Worm (Caenorhabditis elegans) whole organism, mixed stage, embryonic: ENCODE data around the gene F52E4.5.
A peak's percentile ranks its signal among the peaks of the same experiment; 100 is the strongest.

Experiments
- ceh-39 ChIP-seq: fragments of 150-350 bp; optimal IDR thresholded peaks from 2 replicates; lab custom pipeline; 2014; ENCODE audit warnings: missing biosample characterization, missing genetic modification characterization
- ceh-43 ChIP-seq: fragments of 200-800 bp; sonication (Bioruptor generic); optimal IDR thresholded peaks from 2 replicates; lab custom pipeline; 2018; ENCODE audit warnings: mild to moderate bottlenecking, missing genetic modification characterization, moderate library complexity, missing compliant biosample characterization
- ceh-83 ChIP-seq: fragments of 200-800 bp; sonication (Bioruptor generic); optimal IDR thresholded peaks from 2 replicates; lab custom pipeline; 2018; ENCODE audit warnings: mild to moderate bottlenecking, missing genetic modification characterization, missing compliant biosample characterization
- ces-1 ChIP-seq: fragments of 150-350 bp; optimal IDR thresholded peaks from 2 replicates; lab custom pipeline; 2014; ENCODE audit warnings: missing biosample characterization, missing genetic modification reagents, missing genetic modification characterization
- cnd-1 ChIP-seq: fragments of 200-800 bp; sonication (Bioruptor generic); optimal IDR thresholded peaks from 2 replicates; lab custom pipeline; 2018; ENCODE audit warnings: mild to moderate bottlenecking, missing genetic modification characterization, missing compliant biosample characterization
- drap-1 ChIP-seq: fragments of 200-800 bp; sonication (Bioruptor generic); optimal IDR thresholded peaks from 3 replicates; lab custom pipeline; 2018; ENCODE audit warnings: mild to moderate bottlenecking, missing genetic modification characterization, missing compliant biosample characterization
- elt-1 ChIP-seq: sonication (generic microtip); optimal IDR thresholded peaks from 2 replicates; lab custom pipeline; 2017; ENCODE audit warnings: missing genetic modification characterization, mild to moderate bottlenecking, missing compliant biosample characterization, antibody characterized with exemption, moderate library complexity, borderline replicate concordance; ENCODE audit not compliant: insufficient read depth
- elt-3 ChIP-seq: fragments of 150-350 bp; optimal IDR thresholded peaks from 2 replicates; lab custom pipeline; 2014; ENCODE audit warnings: missing biosample characterization, missing genetic modification characterization
- flh-1 ChIP-seq: fragments of 200-800 bp; sonication (Bioruptor generic); optimal IDR thresholded peaks from 2 replicates; lab custom pipeline; 2018; ENCODE audit warnings: mild to moderate bottlenecking, missing genetic modification characterization, moderate library complexity, missing compliant biosample characterization
- ham-2 ChIP-seq: fragments of 200-800 bp; sonication (Bioruptor generic); optimal IDR thresholded peaks from 2 replicates; lab custom pipeline; 2018; ENCODE audit warnings: mild to moderate bottlenecking, missing genetic modification characterization, missing compliant biosample characterization
- hlh-1 ChIP-seq: fragments of 150-350 bp; optimal IDR thresholded peaks from 2 replicates; lab custom pipeline; 2014; ENCODE audit warnings: missing biosample characterization, missing genetic modification reagents, missing genetic modification characterization
- lin-13 ChIP-seq: fragments of 150-350 bp; optimal IDR thresholded peaks from 2 replicates; lab custom pipeline; 2014; ENCODE audit warnings: missing biosample characterization, missing genetic modification characterization
- lin-32 ChIP-seq: fragments of 200-800 bp; sonication (Bioruptor generic); optimal IDR thresholded peaks from 2 replicates; lab custom pipeline; 2018; ENCODE audit warnings: mild to moderate bottlenecking, missing genetic modification characterization, missing compliant biosample characterization
- mab-5 ChIP-seq: fragments of 150-350 bp; optimal IDR thresholded peaks from 2 replicates; lab custom pipeline; 2014; ENCODE audit warnings: missing biosample characterization, missing genetic modification characterization
- mls-2 ChIP-seq: sonication (generic microtip); optimal IDR thresholded peaks from 2 replicates; lab custom pipeline; 2016; ENCODE audit warnings: mild to moderate bottlenecking, missing genetic modification characterization, moderate library complexity, missing compliant biosample characterization
- nhr-12 ChIP-seq: fragments of 150-350 bp; optimal IDR thresholded peaks from 2 replicates; lab custom pipeline; 2014; ENCODE audit warnings: missing biosample characterization, missing genetic modification characterization
- nhr-2 ChIP-seq: fragments of 150-350 bp; optimal IDR thresholded peaks from 2 replicates; lab custom pipeline; 2014; ENCODE audit warnings: missing biosample characterization, missing genetic modification characterization
- nhr-28 ChIP-seq: fragments of 150-350 bp; optimal IDR thresholded peaks from 2 replicates; lab custom pipeline; 2014; ENCODE audit warnings: missing biosample characterization, missing genetic modification characterization
- nhr-76 ChIP-seq: sonication (generic microtip); optimal IDR thresholded peaks from 2 replicates; lab custom pipeline; 2017; ENCODE audit warnings: missing biosample characterization, missing genetic modification characterization
- pha-4 ChIP-seq: fragments of 150-350 bp; optimal IDR thresholded peaks from 2 replicates; lab custom pipeline; 2018; ENCODE audit warnings: missing biosample characterization, missing genetic modification reagents, missing genetic modification characterization
- sem-2 ChIP-seq: fragments of 200-800 bp; sonication (Bioruptor generic); optimal IDR thresholded peaks from 2 replicates; lab custom pipeline; 2018; ENCODE audit warnings: mild to moderate bottlenecking, missing genetic modification characterization, missing compliant biosample characterization
- snpc-4 ChIP-seq: fragments of 150-350 bp; optimal IDR thresholded peaks from 2 replicates; lab custom pipeline; 2014; ENCODE audit warnings: missing biosample characterization, missing genetic modification characterization
- sptf-1 ChIP-seq: sonication (generic microtip); optimal IDR thresholded peaks from 2 replicates; lab custom pipeline; 2017; ENCODE audit warnings: mild to moderate bottlenecking, missing genetic modification characterization, moderate library complexity, missing compliant biosample characterization
- tbx-8 ChIP-seq: fragments of 200-800 bp; sonication (Bioruptor generic); optimal IDR thresholded peaks from 2 replicates; lab custom pipeline; 2018; ENCODE audit warnings: mild to moderate bottlenecking, missing genetic modification characterization, moderate library complexity, missing compliant biosample characterization
- unc-120 ChIP-seq: sonication (generic microtip); optimal IDR thresholded peaks from 2 replicates; lab custom pipeline; 2017; ENCODE audit warnings: missing genetic modification characterization, missing compliant biosample characterization; ENCODE audit not compliant: poor library complexity, severe bottlenecking
- unc-39 ChIP-seq: fragments of 150-350 bp; optimal IDR thresholded peaks from 2 replicates; lab custom pipeline; 2014; ENCODE audit warnings: missing biosample characterization, missing genetic modification characterization
- unc-62 ChIP-seq: fragments of 150-350 bp; optimal IDR thresholded peaks from 2 replicates; lab custom pipeline; 2014; ENCODE audit warnings: missing biosample characterization, missing genetic modification reagents, missing genetic modification characterization
- zip-8 ChIP-seq: fragments of 150-350 bp; optimal IDR thresholded peaks from 2 replicates; lab custom pipeline; 2014; ENCODE audit warnings: missing biosample characterization, missing genetic modification characterization
- ztf-11 ChIP-seq: fragments of 150-350 bp; optimal IDR thresholded peaks from 2 replicates; lab custom pipeline; 2014; ENCODE audit warnings: missing biosample characterization, missing genetic modification characterization

Gene F52E4.5

ce11 chrX:3080825-3081224, 6.3 kb downstream of the F52E4.5 start, which contains the start of gene twk-16:
Gene twk-16 (plus strand): TSS chrX:3081125.
- no peak for TF ChIP-seq unc-39

- TF ChIP-seq elt-3 (tag; lab: Kevin White, UChicago) (no peak), hlh-1 (tag; lab: Kevin White, UChicago) (no peak), ceh-43 (GFP tag; lab: Kevin White, UChicago) (no peak), nhr-76 (tag; lab: Kevin White, UChicago) (no peak), pha-4 (no peak), mab-5 (tag; lab: Kevin White, UChicago) (no peak), cnd-1 (tag; lab: Kevin White, UChicago) (no peak), unc-120 (no peak), ztf-11 (tag; lab: Kevin White, UChicago) (no peak), nhr-2 (no peak), ceh-39 (no peak), tbx-8 (GFP tag; lab: Kevin White, UChicago) (no peak), elt-1 (tag; lab: Kevin White, UChicago) (no peak)
These were observed 16.8 kb downstream of the F52E4.5 start, which contains the start of gene ceh-31 for ce11 chrX:3070322-3070721. Gene ceh-31 (minus strand): TSS chrX:3070422.

- TF ChIP-seq tbx-8 (GFP tag; lab: Kevin White, UChicago) (no peak), snpc-4 (tag; lab: Kevin White, UChicago) (no peak), elt-3 (tag; lab: Kevin White, UChicago) (no peak), ces-1 (GFP tag; lab: Kevin White, UChicago) (peak; percentile 48)
These were observed 20.1 kb downstream of the F52E4.5 start for ce11 chrX:3067052-3067451.

ce11 chrX:3063274-3063673, 23.9 kb downstream of the F52E4.5 start, which contains the start of gene ceh-30:
Gene ceh-30 (plus strand): TSS chrX:3063574.
- no peak for TF ChIP-seq ceh-39
- TF ChIP-seq zip-8 (tag; lab: Kevin White, UChicago): no peak

ce11 chrX:3061698-3062097, 25.4 kb downstream of the F52E4.5 start:
- TF ChIP-seq snpc-4 (tag; lab: Kevin White, UChicago): no peak
- peak; percentile 55 for TF ChIP-seq zip-8 (tag; lab: Kevin White, UChicago)
- TF ChIP-seq hlh-1 (tag; lab: Kevin White, UChicago): no peak
- peak; percentile 75 for TF ChIP-seq nhr-2

ce11 chrX:3059299-3059698, 27.8 kb downstream of the F52E4.5 start, which contains the start of gene rsef-1:
Gene rsef-1 (minus strand): TSS chrX:3059399.
- TF ChIP-seq nhr-28 (tag; lab: Kevin White, UChicago) (no peak), ceh-43 (GFP tag; lab: Kevin White, UChicago) (no peak), ham-2 (GFP tag; lab: Kevin White, UChicago) (no peak), sptf-1 (tag; lab: Kevin White, UChicago) (no peak), unc-39 (no peak), mls-2 (tag; lab: Kevin White, UChicago) (no peak), tbx-8 (GFP tag; lab: Kevin White, UChicago) (no peak), drap-1 (no peak), ceh-83 (GFP tag; lab: Kevin White, UChicago) (no peak), zip-8 (tag; lab: Kevin White, UChicago) (no peak)

ce11 chrX:3057656-3058055, 29.5 kb downstream of the F52E4.5 start:
- no peak for TF ChIP-seq sptf-1 (tag; lab: Kevin White, UChicago)
- no peak for TF ChIP-seq ztf-11 (tag; lab: Kevin White, UChicago)
- no peak for TF ChIP-seq lin-32 (GFP tag; lab: Kevin White, UChicago)
- TF ChIP-seq pha-4: no peak
- no peak for TF ChIP-seq nhr-76 (tag; lab: Kevin White, UChicago)
- no peak for TF ChIP-seq elt-1 (tag; lab: Kevin White, UChicago)
- no peak for TF ChIP-seq tbx-8 (GFP tag; lab: Kevin White, UChicago)
- no peak for TF ChIP-seq nhr-12
- TF ChIP-seq unc-62 (GFP tag; lab: Kevin White, UChicago): no peak
- TF ChIP-seq ham-2 (GFP tag; lab: Kevin White, UChicago): no peak
- no peak for TF ChIP-seq sem-2
- TF ChIP-seq lin-13 (tag; lab: Kevin White, UChicago): no peak
- TF ChIP-seq flh-1: no peak
- no peak for TF ChIP-seq hlh-1 (tag; lab: Kevin White, UChicago)
- TF ChIP-seq nhr-2: no peak
- no peak for TF ChIP-seq snpc-4 (tag; lab: Kevin White, UChicago)
- no peak for TF ChIP-seq ces-1 (GFP tag; lab: Kevin White, UChicago)
- TF ChIP-seq zip-8 (tag; lab: Kevin White, UChicago): no peak
